Worm (Caenorhabditis elegans) whole organism, late embryonic: Measurements from ENCODE around the gene garr-1.

Experiments used
- C08G9.2 ChIP-seq: sonication (generic microtip); optimal IDR thresholded peaks from 2 replicates; lab custom pipeline; 2016; ENCODE audit warnings: mild to moderate bottlenecking, missing genetic modification characterization, moderate library complexity, missing compliant biosample characterization
- F13H6.1 ChIP-seq: sonication (generic microtip); optimal IDR thresholded peaks from 2 replicates; lab custom pipeline; 2016; ENCODE audit warnings: missing genetic modification characterization, missing compliant biosample characterization
- K09A11.1 ChIP-seq: sonication (generic microtip); optimal IDR thresholded peaks from 2 replicates; lab custom pipeline; 2017; ENCODE audit warnings: antibody characterized with exemption, mild to moderate bottlenecking, missing genetic modification characterization, missing compliant biosample characterization; ENCODE audit not compliant: insufficient read depth
- ceh-18 ChIP-seq: sonication (generic microtip); optimal IDR thresholded peaks from 2 replicates; lab custom pipeline; 2016; ENCODE audit warnings: missing genetic modification characterization, missing compliant biosample characterization
- ceh-19 ChIP-seq: fragments of 200-800 bp; sonication (Bioruptor generic); optimal IDR thresholded peaks from 2 replicates; lab custom pipeline; 2018; ENCODE audit warnings: mild to moderate bottlenecking, missing genetic modification characterization, missing compliant biosample characterization
- ceh-2 ChIP-seq: sonication (generic microtip); optimal IDR thresholded peaks from 2 replicates; lab custom pipeline; 2016; ENCODE audit warnings: missing genotype, missing genetic modification characterization, missing compliant biosample characterization
- ceh-34 ChIP-seq: sonication (generic microtip); optimal IDR thresholded peaks from 2 replicates; lab custom pipeline; 2016; ENCODE audit warnings: mild to moderate bottlenecking, missing genetic modification characterization, missing compliant biosample characterization
- ceh-45 ChIP-seq: fragments of 200-800 bp; sonication (Bioruptor generic); IDR thresholded peaks from 2 replicates; pipeline ENCODE4 v1.3.6; 2022; ENCODE audit warnings: missing genetic modification reagents, missing genetic modification characterization, missing compliant biosample characterization
- ceh-6 ChIP-seq: fragments of 200-800 bp; sonication (Bioruptor generic); optimal IDR thresholded peaks from 2 replicates; lab custom pipeline; 2018; ENCODE audit warnings: mild to moderate bottlenecking, missing genetic modification characterization, missing compliant biosample characterization
- che-1 ChIP-seq: sonication (generic microtip); optimal IDR thresholded peaks from 2 replicates; lab custom pipeline; 2016; ENCODE audit warnings: mild to moderate bottlenecking, missing genetic modification characterization, missing compliant biosample characterization
- dmd-4 ChIP-seq: sonication (generic microtip); optimal IDR thresholded peaks from 2 replicates; lab custom pipeline; 2016; ENCODE audit warnings: borderline replicate concordance, missing genetic modification characterization, missing compliant biosample characterization
- elt-2 ChIP-seq: sonication (generic microtip); optimal IDR thresholded peaks from 2 replicates; lab custom pipeline; 2016; ENCODE audit warnings: missing genetic modification reagents, missing genetic modification characterization, missing compliant biosample characterization
- ets-4 ChIP-seq: sonication (generic microtip); optimal IDR thresholded peaks from 2 replicates; lab custom pipeline; 2016; ENCODE audit warnings: missing genetic modification characterization, missing compliant biosample characterization
- eyg-1 ChIP-seq: sonication (generic microtip); optimal IDR thresholded peaks from 2 replicates; lab custom pipeline; 2016; ENCODE audit warnings: missing genotype, missing genetic modification characterization, missing compliant biosample characterization
- fkh-6 ChIP-seq: sonication (generic microtip); optimal IDR thresholded peaks from 2 replicates; lab custom pipeline; 2016; ENCODE audit warnings: missing genetic modification characterization, missing compliant biosample characterization
- gmeb-2 ChIP-seq: sonication (generic microtip); optimal IDR thresholded peaks from 2 replicates; lab custom pipeline; 2016; ENCODE audit warnings: missing genetic modification characterization, inconsistent platforms, missing compliant biosample characterization
- hlh-13 ChIP-seq: fragments of 200-800 bp; sonication (Bioruptor generic); optimal IDR thresholded peaks from 2 replicates; lab custom pipeline; 2018; ENCODE audit warnings: mild to moderate bottlenecking, missing genetic modification characterization, missing compliant biosample characterization
- hlh-30 ChIP-seq: sonication (generic microtip); optimal IDR thresholded peaks from 2 replicates; lab custom pipeline; 2017; ENCODE audit warnings: antibody characterized with exemption, missing genetic modification characterization, missing compliant biosample characterization; ENCODE audit not compliant: insufficient read depth
- hlh-6 ChIP-seq: sonication (generic microtip); optimal IDR thresholded peaks from 2 replicates; lab custom pipeline; 2016; ENCODE audit warnings: missing genotype, missing genetic modification characterization, missing compliant biosample characterization
- hlh-8 ChIP-seq: sonication (generic microtip); optimal IDR thresholded peaks from 2 replicates; lab custom pipeline; 2016; ENCODE audit warnings: missing genotype, missing genetic modification characterization, missing compliant biosample characterization
- lim-6 ChIP-seq: sonication (generic microtip); optimal IDR thresholded peaks from 2 replicates; lab custom pipeline; 2016; ENCODE audit warnings: missing genetic modification characterization, missing compliant biosample characterization
- nfya-1 ChIP-seq: sonication (generic microtip); optimal IDR thresholded peaks from 2 replicates; lab custom pipeline; 2017; ENCODE audit warnings: missing genetic modification characterization, mild to moderate bottlenecking, missing compliant biosample characterization, antibody characterized with exemption, moderate library complexity
- nhr-11 ChIP-seq: fragments of 150-350 bp; optimal IDR thresholded peaks from 2 replicates; lab custom pipeline; 2014; ENCODE audit warnings: missing biosample characterization, missing genetic modification characterization
- pag-3 ChIP-seq: sonication (generic microtip); optimal IDR thresholded peaks from 2 replicates; lab custom pipeline; 2016; ENCODE audit warnings: missing compliant biosample characterization, missing genetic modification characterization, borderline replicate concordance
- pat-9 ChIP-seq: fragments of 200-800 bp; sonication (Bioruptor generic); optimal IDR thresholded peaks from 2 replicates; lab custom pipeline; 2018; ENCODE audit warnings: mild to moderate bottlenecking, missing genetic modification characterization, moderate library complexity, missing compliant biosample characterization
- pax-1 ChIP-seq: fragments of 150-350 bp; optimal IDR thresholded peaks from 2 replicates; lab custom pipeline; 2014; ENCODE audit warnings: missing biosample characterization, missing genetic modification characterization
- pha-4 ChIP-seq: fragments of 150-350 bp; optimal IDR thresholded peaks from 2 replicates; lab custom pipeline; 2018; ENCODE audit warnings: missing biosample characterization, missing genetic modification reagents, missing genetic modification characterization
- pqm-1 ChIP-seq: sonication (generic microtip); optimal IDR thresholded peaks from 2 replicates; lab custom pipeline; 2016; ENCODE audit warnings: missing genetic modification characterization, missing compliant biosample characterization
- rnt-1 ChIP-seq: sonication (generic microtip); optimal IDR thresholded peaks from 2 replicates; lab custom pipeline; 2016; ENCODE audit warnings: missing genetic modification characterization, missing compliant biosample characterization
- sdc-2 ChIP-seq: sonication (generic microtip); optimal IDR thresholded peaks from 2 replicates; lab custom pipeline; 2016; ENCODE audit warnings: missing genotype, missing genetic modification characterization, missing compliant biosample characterization
- sox-4 ChIP-seq: sonication (generic microtip); optimal IDR thresholded peaks from 2 replicates; lab custom pipeline; 2017; ENCODE audit warnings: mild to moderate bottlenecking, missing genetic modification characterization, inconsistent platforms, missing compliant biosample characterization
- syd-9 ChIP-seq: sonication (generic microtip); optimal IDR thresholded peaks from 2 replicates; lab custom pipeline; 2016; ENCODE audit warnings: mild to moderate bottlenecking, missing genetic modification characterization, moderate library complexity, missing compliant biosample characterization
- tbx-2 ChIP-seq: sonication (generic microtip); optimal IDR thresholded peaks from 2 replicates; lab custom pipeline; 2016; ENCODE audit warnings: missing genetic modification characterization, missing compliant biosample characterization
- unc-3 ChIP-seq, 2 experiments: fragments of 200-800 bp in 1 of 2; sonication (Bioruptor generic) in 1 of 2; sonication (generic microtip) in 1 of 2; conservative IDR thresholded peaks in 1 of 2; optimal IDR thresholded peaks in 1 of 2; 2 replicates each; pipeline versions ENCODE4 v1.3.6 to Lab custom; 2016 to 2022; ENCODE audit warnings: missing compliant biosample characterization in 2 of 2, missing genetic modification characterization in 2 of 2, missing genetic modification reagents in 1 of 2
- unc-42 ChIP-seq: sonication (generic microtip); optimal IDR thresholded peaks from 2 replicates; lab custom pipeline; 2016; ENCODE audit warnings: missing genotype, missing genetic modification characterization, missing compliant biosample characterization
- unc-86 ChIP-seq: sonication (generic microtip); optimal IDR thresholded peaks from 2 replicates; lab custom pipeline; 2016; ENCODE audit warnings: missing genetic modification characterization, missing compliant biosample characterization
- zip-5 ChIP-seq: sonication (generic microtip); optimal IDR thresholded peaks from 2 replicates; lab custom pipeline; 2016; ENCODE audit warnings: missing genetic modification characterization, missing compliant biosample characterization

garr-1 gene

DNA sequence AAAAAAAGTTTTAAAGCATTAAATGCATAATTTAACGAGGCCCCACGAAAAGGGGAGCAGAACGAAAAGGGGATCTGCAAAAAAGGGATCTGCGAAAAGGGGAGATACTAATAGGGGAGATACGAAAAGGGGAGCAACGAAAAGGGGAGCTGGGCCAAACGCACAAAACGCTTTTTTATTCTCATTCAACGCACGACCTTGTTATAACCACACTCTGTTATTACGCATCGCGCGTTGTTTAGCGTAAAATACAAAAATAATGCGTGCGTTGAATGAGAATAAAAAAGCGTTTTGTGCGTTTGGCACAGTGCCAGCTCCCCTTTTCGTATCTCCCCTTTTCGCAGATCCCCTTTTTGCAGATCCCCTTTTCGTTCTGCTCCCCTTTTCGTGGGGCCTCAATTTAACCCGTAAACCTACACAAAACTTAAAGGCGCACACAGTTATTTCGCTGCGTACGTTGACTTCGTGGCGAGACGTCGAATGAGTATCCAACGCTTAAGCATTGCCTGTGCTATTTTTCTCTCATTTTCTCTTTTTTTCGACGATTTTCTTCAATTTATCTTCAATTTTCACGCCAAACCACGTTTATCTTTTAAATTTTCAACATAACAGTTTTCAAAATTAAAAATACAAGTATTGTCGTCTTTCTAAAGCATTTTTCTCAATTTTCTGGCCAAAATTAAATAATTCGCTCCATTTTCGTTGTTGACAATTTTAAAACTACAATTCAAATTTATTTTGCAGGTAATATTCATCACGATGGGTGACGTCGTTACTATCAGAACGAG, 40.6 kb upstream of the garr-1 start, which contains the start of gene rps-24 (continued):
- peak; percentile 60 for TF ChIP-seq sox-4 (tag; lab: Kevin White, UChicago)
- peak; percentile 90 for TF ChIP-seq syd-9
- peak; percentile 97 for TF ChIP-seq lim-6
- TF ChIP-seq ceh-19 = peak; percentile 85
- peak; percentile 10 for TF ChIP-seq pax-1
- TF ChIP-seq hlh-13 (GFP tag; lab: Kevin White, UChicago) = peak; percentile 49
- TF ChIP-seq gmeb-2 (tag; lab: Kevin White, UChicago) = peak; percentile 36
- peak; percentile 67 for TF ChIP-seq sdc-2
- peak; percentile 26 for TF ChIP-seq hlh-30 (tag; lab: Kevin White, UChicago)
- peak; percentile 68 for TF ChIP-seq ceh-45 (GFP tag; lab: Robert Waterston, UW)
- TF ChIP-seq zip-5 (tag; lab: Kevin White, UChicago) = peak; percentile 91
- peak; percentile 96 for TF ChIP-seq F13H6.1 (tag; lab: Kevin White, UChicago)
- TF ChIP-seq dmd-4 (tag; lab: Kevin White, UChicago) = peak; percentile 93
- TF ChIP-seq ets-4 (tag; lab: Kevin White, UChicago) = peak; percentile 96
- peak; percentile 70 for TF ChIP-seq eyg-1 (tag; lab: Kevin White, UChicago)
- TF ChIP-seq rnt-1 = peak; percentile 98
- peak; percentile 86 for TF ChIP-seq fkh-6 (tag; lab: Kevin White, UChicago)
- TF ChIP-seq unc-86 (tag; lab: Kevin White, UChicago) = peak; percentile 86
- TF ChIP-seq ceh-34 (tag; lab: Kevin White, UChicago) = peak; percentile 97
- peak; percentile 86 for TF ChIP-seq nfya-1 (tag; lab: Kevin White, UChicago)
- TF ChIP-seq, all 69 proteins: peak for 55; not testable (repeated sequence) for 14

DNA sequence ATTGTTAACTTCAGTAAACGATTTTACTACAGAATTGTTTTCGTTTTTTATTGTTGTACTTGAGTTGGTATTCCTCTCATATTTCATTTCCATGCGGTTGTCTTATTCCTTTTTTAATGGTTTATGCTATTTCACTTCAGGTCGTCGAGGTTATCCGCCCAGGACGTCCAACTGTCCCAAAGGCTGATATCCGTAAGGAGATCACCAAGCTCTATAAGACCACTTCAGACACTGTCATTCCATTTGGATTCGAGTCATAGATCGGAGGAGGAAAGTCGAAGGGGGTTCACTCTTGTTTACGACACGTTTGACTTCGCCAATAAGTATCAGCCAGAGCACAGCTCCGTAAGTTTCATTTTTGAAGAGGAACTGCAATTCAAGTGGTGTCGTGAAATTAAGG, 39.4 kb upstream of the garr-1 start, which contains the start of gene T07A9.14:
TSS of gene T07A9.14 (plus strand) at position 124 of the 400 bp plus-strand sequence.
- TF ChIP-seq ceh-19 (no peak), tbx-2 (tag; lab: Kevin White, UChicago) (no peak), nfya-1 (tag; lab: Kevin White, UChicago) (no peak), pat-9 (no peak), rnt-1 (no peak), pqm-1 (tag; lab: Kevin White, UChicago) (no peak), sox-4 (tag; lab: Kevin White, UChicago) (no peak), ceh-18 (tag; lab: Kevin White, UChicago) (no peak), F13H6.1 (tag; lab: Kevin White, UChicago) (no peak), ceh-34 (tag; lab: Kevin White, UChicago) (no peak), pha-4 (tag; lab: Kevin White, UChicago) (no peak), nhr-11 (tag; lab: Kevin White, UChicago) (no peak)

DNA sequence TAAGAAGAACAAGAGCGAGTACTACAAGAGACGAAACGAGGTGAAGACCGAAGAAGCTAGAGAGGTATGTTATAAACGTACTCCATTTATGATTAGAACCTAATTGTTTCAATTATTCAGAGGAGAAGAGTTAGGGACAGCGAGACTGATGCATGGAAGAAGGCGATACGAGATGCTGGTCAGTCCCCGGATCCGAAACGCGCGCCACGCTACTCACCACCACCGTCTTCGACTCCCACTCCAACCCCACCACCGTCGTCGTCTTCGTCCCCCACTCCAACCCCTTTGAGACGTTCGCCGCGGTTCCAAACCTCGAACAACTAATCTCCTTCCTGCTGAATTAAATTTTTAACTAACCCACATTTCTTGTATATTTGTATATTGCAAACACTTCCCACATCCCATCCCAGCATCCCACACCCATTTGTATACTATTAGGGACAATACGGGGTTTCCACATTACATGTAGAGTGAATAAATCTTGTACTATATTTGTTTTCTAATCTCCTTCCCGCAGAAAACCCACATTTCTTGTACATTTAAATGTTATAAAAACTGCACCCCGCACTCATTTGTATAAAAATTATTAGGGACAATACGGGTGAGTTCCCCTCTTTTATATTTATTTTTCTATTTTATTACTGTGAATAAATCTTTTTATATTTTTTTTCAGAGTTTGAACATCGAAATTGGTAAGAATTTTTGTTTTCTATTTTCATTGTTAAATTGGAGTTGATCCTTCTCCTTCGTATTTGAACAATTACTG, 38.5 kb upstream of the garr-1 start:
- TF ChIP-seq ceh-2 (no peak), gmeb-2 (tag; lab: Kevin White, UChicago) (no peak), pag-3 (no peak), K09A11.1 (tag; lab: Kevin White, UChicago) (no peak), unc-42 (no peak)
- TF ChIP-seq, all 69 proteins: peak for 0

DNA sequence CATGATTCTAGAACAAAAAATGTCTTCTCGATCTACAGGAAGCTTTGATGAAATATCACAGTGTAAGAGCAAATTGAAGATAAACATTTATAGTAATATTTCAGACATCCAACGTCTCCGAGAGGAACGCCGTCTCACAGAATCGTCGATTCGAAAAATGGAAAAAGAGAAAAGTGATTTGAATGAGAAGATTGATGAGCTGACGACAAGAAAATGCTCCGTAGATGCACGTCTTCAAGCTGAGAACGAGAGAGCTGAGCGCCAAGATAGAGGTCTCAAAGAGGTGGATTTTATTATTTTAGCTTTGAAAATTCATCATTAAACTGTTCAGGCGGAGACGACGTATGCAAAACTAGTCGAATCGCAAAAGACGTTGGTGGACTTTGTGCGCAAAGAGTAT, 37.9 kb upstream of the garr-1 start, which contains the start of gene ssna-1:
TSS of gene ssna-1 (plus strand) at position 12 of the 400 bp plus-strand sequence.
- TF ChIP-seq C08G9.2 (tag; lab: Kevin White, UChicago) (no peak), pqm-1 (tag; lab: Kevin White, UChicago) (no peak), unc-42 (no peak), unc-3 (GFP tag; conservative IDR thresholded peaks at IDR 0.05; lab: Robert Waterston, UW) (no peak), unc-3 (tag; optimal IDR thresholded peaks at IDR 0.05; lab: Kevin White, UChicago) (no peak), hlh-8 (tag; lab: Kevin White, UChicago) (no peak), hlh-6 (tag; lab: Kevin White, UChicago) (no peak), ceh-6 (GFP tag; lab: Kevin White, UChicago) (no peak), che-1 (tag; lab: Kevin White, UChicago) (no peak), elt-2 (tag; lab: Kevin White, UChicago) (no peak), dmd-4 (tag; lab: Kevin White, UChicago) (no peak)
- TF ChIP-seq, all 69 proteins: peak for 0
